Fruit fly (Drosophila melanogaster) Kc167 (cell line): Measurements from ENCODE around the gene CG6425.

Experiments used
- Myc ChIP-seq: fragments of >200 bp; optimal IDR thresholded peaks from 2 replicates; lab custom pipeline; 2017; ENCODE audit warnings: missing external identifiers
- ttk ChIP-seq: sonication (Bioruptor generic); optimal IDR thresholded peaks from 2 replicates; lab custom pipeline; 2017; ENCODE audit warnings: missing external identifiers

DNA sequence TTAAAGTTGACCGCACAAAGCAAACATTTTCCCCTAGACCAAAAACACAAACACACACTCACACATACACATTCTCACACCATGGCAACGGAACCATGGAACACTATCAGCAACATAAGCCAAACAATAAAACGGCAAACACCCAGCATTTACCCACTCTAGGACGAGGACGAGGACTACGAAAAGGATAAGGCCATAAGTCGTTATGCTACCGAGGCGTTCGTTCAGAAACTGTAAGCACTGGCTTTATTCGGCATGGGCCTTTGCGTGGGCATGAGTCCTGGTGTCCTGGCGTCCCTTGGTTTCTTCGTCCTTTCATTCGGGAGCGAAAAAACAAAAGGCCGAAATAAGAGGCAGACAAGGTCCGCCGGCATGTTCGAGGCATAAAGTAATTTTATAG, 46.9 kb downstream of the CG6425 start:
- no peak for TF ChIP-seq Myc (lab: Kevin White, UChicago)
- no peak for TF ChIP-seq ttk (lab: Kevin White, UChicago)
